Worm (Caenorhabditis elegans) whole organism, late embryonic: ENCODE results near the gene spr-1.

Experiments
- C08G9.2 ChIP-seq: sonication (generic microtip); optimal IDR thresholded peaks from 2 replicates; lab custom pipeline; 2016; ENCODE audit warnings: mild to moderate bottlenecking, missing genetic modification characterization, moderate library complexity, missing compliant biosample characterization
- F13H6.1 ChIP-seq: sonication (generic microtip); optimal IDR thresholded peaks from 2 replicates; lab custom pipeline; 2016; ENCODE audit warnings: missing genetic modification characterization, missing compliant biosample characterization
- K02D7.2 ChIP-seq: sonication (generic microtip); optimal IDR thresholded peaks from 2 replicates; lab custom pipeline; 2017; ENCODE audit warnings: mild to moderate bottlenecking, missing genetic modification characterization, missing compliant biosample characterization
- K09A11.1 ChIP-seq: sonication (generic microtip); optimal IDR thresholded peaks from 2 replicates; lab custom pipeline; 2017; ENCODE audit warnings: antibody characterized with exemption, mild to moderate bottlenecking, missing genetic modification characterization, missing compliant biosample characterization; ENCODE audit not compliant: insufficient read depth
- ama-1 ChIP-seq: fragments of 150-350 bp; optimal IDR thresholded peaks from 2 replicates; lab custom pipeline; 2014
- ceh-18 ChIP-seq: sonication (generic microtip); optimal IDR thresholded peaks from 2 replicates; lab custom pipeline; 2016; ENCODE audit warnings: missing genetic modification characterization, missing compliant biosample characterization
- ceh-19 ChIP-seq: fragments of 200-800 bp; sonication (Bioruptor generic); optimal IDR thresholded peaks from 2 replicates; lab custom pipeline; 2018; ENCODE audit warnings: mild to moderate bottlenecking, missing genetic modification characterization, missing compliant biosample characterization
- ceh-22 ChIP-seq: sonication (generic microtip); optimal IDR thresholded peaks from 2 replicates; lab custom pipeline; 2017; ENCODE audit warnings: missing biosample characterization, missing genetic modification characterization
- ceh-24 ChIP-seq: sonication (generic microtip); optimal IDR thresholded peaks from 2 replicates; lab custom pipeline; 2016; ENCODE audit warnings: mild to moderate bottlenecking, missing genetic modification characterization, missing compliant biosample characterization
- ceh-30 ChIP-seq: fragments of 150-350 bp; optimal IDR thresholded peaks from 2 replicates; lab custom pipeline; 2014; ENCODE audit warnings: missing biosample characterization, missing genetic modification characterization
- ceh-34 ChIP-seq: sonication (generic microtip); optimal IDR thresholded peaks from 2 replicates; lab custom pipeline; 2016; ENCODE audit warnings: mild to moderate bottlenecking, missing genetic modification characterization, missing compliant biosample characterization
- ceh-45 ChIP-seq: fragments of 200-800 bp; sonication (Bioruptor generic); IDR thresholded peaks from 2 replicates; pipeline ENCODE4 v1.3.6; 2022; ENCODE audit warnings: missing genetic modification reagents, missing genetic modification characterization, missing compliant biosample characterization
- ceh-48 ChIP-seq: sonication (generic microtip); optimal IDR thresholded peaks from 2 replicates; lab custom pipeline; 2016; ENCODE audit warnings: missing genetic modification characterization, inconsistent platforms, missing compliant biosample characterization
- ceh-9 ChIP-seq: sonication (generic microtip); optimal IDR thresholded peaks from 2 replicates; lab custom pipeline; 2016; ENCODE audit warnings: mild to moderate bottlenecking, missing genetic modification characterization, inconsistent platforms, missing compliant biosample characterization
- dmd-4 ChIP-seq: sonication (generic microtip); optimal IDR thresholded peaks from 2 replicates; lab custom pipeline; 2016; ENCODE audit warnings: borderline replicate concordance, missing genetic modification characterization, missing compliant biosample characterization
- dve-1 ChIP-seq: sonication (generic microtip); optimal IDR thresholded peaks from 2 replicates; lab custom pipeline; 2017; ENCODE audit warnings: antibody characterized with exemption, mild to moderate bottlenecking, missing genetic modification characterization, missing compliant biosample characterization
- elt-2 ChIP-seq: sonication (generic microtip); optimal IDR thresholded peaks from 2 replicates; lab custom pipeline; 2016; ENCODE audit warnings: missing genetic modification reagents, missing genetic modification characterization, missing compliant biosample characterization
- elt-4 ChIP-seq: sonication (generic microtip); optimal IDR thresholded peaks from 2 replicates; lab custom pipeline; 2016; ENCODE audit warnings: missing genetic modification characterization, missing compliant biosample characterization
- ets-4 ChIP-seq: sonication (generic microtip); optimal IDR thresholded peaks from 2 replicates; lab custom pipeline; 2016; ENCODE audit warnings: missing genetic modification characterization, missing compliant biosample characterization
- eyg-1 ChIP-seq: sonication (generic microtip); optimal IDR thresholded peaks from 2 replicates; lab custom pipeline; 2016; ENCODE audit warnings: missing genotype, missing genetic modification characterization, missing compliant biosample characterization
- fax-1 ChIP-seq: sonication (generic microtip); optimal IDR thresholded peaks from 2 replicates; lab custom pipeline; 2016; ENCODE audit warnings: missing genotype, missing genetic modification characterization, missing compliant biosample characterization
- hlh-13 ChIP-seq: fragments of 200-800 bp; sonication (Bioruptor generic); optimal IDR thresholded peaks from 2 replicates; lab custom pipeline; 2018; ENCODE audit warnings: mild to moderate bottlenecking, missing genetic modification characterization, missing compliant biosample characterization
- hlh-15 ChIP-seq: sonication (generic microtip); optimal IDR thresholded peaks from 2 replicates; lab custom pipeline; 2016; ENCODE audit warnings: missing genetic modification characterization, missing compliant biosample characterization
- hlh-30 ChIP-seq: sonication (generic microtip); optimal IDR thresholded peaks from 2 replicates; lab custom pipeline; 2017; ENCODE audit warnings: antibody characterized with exemption, missing genetic modification characterization, missing compliant biosample characterization; ENCODE audit not compliant: insufficient read depth
- hlh-8 ChIP-seq: sonication (generic microtip); optimal IDR thresholded peaks from 2 replicates; lab custom pipeline; 2016; ENCODE audit warnings: missing genotype, missing genetic modification characterization, missing compliant biosample characterization
- lim-6 ChIP-seq: sonication (generic microtip); optimal IDR thresholded peaks from 2 replicates; lab custom pipeline; 2016; ENCODE audit warnings: missing genetic modification characterization, missing compliant biosample characterization
- madf-2 ChIP-seq: sonication (generic microtip); optimal IDR thresholded peaks from 2 replicates; lab custom pipeline; 2017; ENCODE audit warnings: missing genetic modification characterization, missing compliant biosample characterization
- mec-3 ChIP-seq: sonication (generic microtip); optimal IDR thresholded peaks from 2 replicates; lab custom pipeline; 2016; ENCODE audit warnings: borderline replicate concordance, missing genetic modification characterization, missing compliant biosample characterization
- nfya-1 ChIP-seq: sonication (generic microtip); optimal IDR thresholded peaks from 2 replicates; lab custom pipeline; 2017; ENCODE audit warnings: missing genetic modification characterization, mild to moderate bottlenecking, missing compliant biosample characterization, antibody characterized with exemption, moderate library complexity
- nhr-11 ChIP-seq: fragments of 150-350 bp; optimal IDR thresholded peaks from 2 replicates; lab custom pipeline; 2014; ENCODE audit warnings: missing biosample characterization, missing genetic modification characterization
- npax-4 ChIP-seq: sonication (generic microtip); optimal IDR thresholded peaks from 2 replicates; lab custom pipeline; 2016; ENCODE audit warnings: missing genetic modification characterization, missing compliant biosample characterization
- odd-2 ChIP-seq: sonication (generic microtip); optimal IDR thresholded peaks from 2 replicates; lab custom pipeline; 2017; ENCODE audit warnings: antibody characterized with exemption, mild to moderate bottlenecking, missing genetic modification characterization, missing compliant biosample characterization
- pat-9 ChIP-seq: fragments of 200-800 bp; sonication (Bioruptor generic); optimal IDR thresholded peaks from 2 replicates; lab custom pipeline; 2018; ENCODE audit warnings: mild to moderate bottlenecking, missing genetic modification characterization, moderate library complexity, missing compliant biosample characterization
- pha-4 ChIP-seq: fragments of 150-350 bp; optimal IDR thresholded peaks from 2 replicates; lab custom pipeline; 2018; ENCODE audit warnings: missing biosample characterization, missing genetic modification reagents, missing genetic modification characterization
- rnt-1 ChIP-seq: sonication (generic microtip); optimal IDR thresholded peaks from 2 replicates; lab custom pipeline; 2016; ENCODE audit warnings: missing genetic modification characterization, missing compliant biosample characterization
- sox-2 ChIP-seq: fragments of 200-800 bp; sonication (Bioruptor generic); IDR thresholded peaks from 2 replicates; pipeline ENCODE4 v1.3.6; 2022; ENCODE audit warnings: missing genetic modification reagents, missing genetic modification characterization, missing compliant biosample characterization
- sox-4 ChIP-seq: sonication (generic microtip); optimal IDR thresholded peaks from 2 replicates; lab custom pipeline; 2017; ENCODE audit warnings: mild to moderate bottlenecking, missing genetic modification characterization, inconsistent platforms, missing compliant biosample characterization
- syd-9 ChIP-seq: sonication (generic microtip); optimal IDR thresholded peaks from 2 replicates; lab custom pipeline; 2016; ENCODE audit warnings: mild to moderate bottlenecking, missing genetic modification characterization, moderate library complexity, missing compliant biosample characterization
- tbx-2 ChIP-seq: sonication (generic microtip); optimal IDR thresholded peaks from 2 replicates; lab custom pipeline; 2016; ENCODE audit warnings: missing genetic modification characterization, missing compliant biosample characterization
- tbx-7 ChIP-seq: sonication (generic microtip); optimal IDR thresholded peaks from 2 replicates; lab custom pipeline; 2016; ENCODE audit warnings: missing genotype, missing genetic modification characterization, missing compliant biosample characterization
- unc-55 ChIP-seq: sonication (generic microtip); optimal IDR thresholded peaks from 2 replicates; lab custom pipeline; 2017; ENCODE audit warnings: missing biosample characterization, missing genetic modification reagents, missing genetic modification characterization

The spr-1 gene

DNA sequence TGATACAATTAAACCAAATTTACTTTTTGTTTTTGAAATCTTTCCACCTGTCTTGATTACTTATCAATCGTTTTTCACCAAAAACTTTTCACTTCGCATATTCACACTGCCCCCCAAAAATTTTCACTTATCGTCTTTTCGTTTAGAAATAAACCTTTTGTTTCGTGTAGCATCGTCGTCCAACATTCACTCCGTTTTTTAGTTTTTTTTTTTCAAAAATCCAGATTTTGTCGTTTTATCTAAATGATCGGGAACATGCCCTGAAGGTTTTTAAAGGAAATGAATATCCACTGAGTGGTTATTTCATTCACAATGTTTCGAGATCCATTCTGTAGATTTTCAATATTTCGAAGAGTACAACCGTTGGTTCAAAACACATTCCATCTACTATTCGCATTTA, 11.2 kb downstream of the spr-1 start, which contains the start of gene D1014.7:
TSS of gene D1014.7 (plus strand) at position 301 of the 400 bp plus-strand sequence.
- no peak for TF ChIP-seq ceh-34 (tag; lab: Kevin White, UChicago)
- TF ChIP-seq tbx-2, result no peak
- TF ChIP-seq K09A11.1 (tag; lab: Kevin White, UChicago), result no peak
- TF ChIP-seq unc-55 (GFP tag; lab: Kevin White, UChicago), result no peak
- TF ChIP-seq ama-1 (lab: Kevin White, UChicago), result no peak
- no peak for TF ChIP-seq odd-2 (tag; lab: Kevin White, UChicago)
- no peak for TF ChIP-seq ceh-22 (tag; lab: Kevin White, UChicago)
- no peak for TF ChIP-seq sox-4
- no peak for TF ChIP-seq pat-9 (tag; lab: Kevin White, UChicago)
- no peak for TF ChIP-seq hlh-15 (tag; lab: Kevin White, UChicago)
- no peak for TF ChIP-seq dve-1 (tag; lab: Kevin White, UChicago)
- TF ChIP-seq ceh-19, result no peak
- TF ChIP-seq sox-2, result no peak
- TF ChIP-seq hlh-8 (tag; lab: Kevin White, UChicago), result no peak
- TF ChIP-seq F13H6.1 (tag; lab: Kevin White, UChicago), result no peak
- no peak for TF ChIP-seq tbx-7 (tag; lab: Kevin White, UChicago)
- TF ChIP-seq mec-3 (tag; lab: Kevin White, UChicago), result no peak
- no peak for TF ChIP-seq hlh-13 (GFP tag; lab: Kevin White, UChicago)
- TF ChIP-seq ceh-24 (tag; lab: Kevin White, UChicago), result no peak
- no peak for TF ChIP-seq ceh-30 (tag; lab: Kevin White, UChicago)

DNA sequence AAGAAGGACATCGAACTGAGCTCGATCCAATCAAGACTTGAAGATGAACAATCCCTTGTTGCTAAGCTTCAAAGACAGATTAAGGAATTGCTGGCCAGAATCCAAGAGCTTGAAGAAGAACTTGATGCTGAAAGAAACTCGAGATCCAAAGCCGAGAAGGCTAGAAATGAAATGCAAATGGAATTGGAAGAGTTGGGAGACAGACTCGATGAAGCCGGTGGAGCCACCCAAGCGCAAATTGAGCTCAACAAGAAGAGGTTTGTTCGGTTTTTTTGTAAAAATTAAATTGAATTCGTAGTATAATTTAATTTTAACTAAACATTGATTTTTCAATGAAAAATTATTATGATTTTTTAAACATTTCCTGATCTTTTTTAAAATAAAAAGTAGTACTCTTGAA, 14.6 kb downstream of the spr-1 start:
- TF ChIP-seq tbx-7 (tag; lab: Kevin White, UChicago) (no peak), dve-1 (tag; lab: Kevin White, UChicago) (no peak), sox-4 (no peak), hlh-15 (tag; lab: Kevin White, UChicago) (no peak), ceh-48 (tag; lab: Kevin White, UChicago) (no peak)

DNA sequence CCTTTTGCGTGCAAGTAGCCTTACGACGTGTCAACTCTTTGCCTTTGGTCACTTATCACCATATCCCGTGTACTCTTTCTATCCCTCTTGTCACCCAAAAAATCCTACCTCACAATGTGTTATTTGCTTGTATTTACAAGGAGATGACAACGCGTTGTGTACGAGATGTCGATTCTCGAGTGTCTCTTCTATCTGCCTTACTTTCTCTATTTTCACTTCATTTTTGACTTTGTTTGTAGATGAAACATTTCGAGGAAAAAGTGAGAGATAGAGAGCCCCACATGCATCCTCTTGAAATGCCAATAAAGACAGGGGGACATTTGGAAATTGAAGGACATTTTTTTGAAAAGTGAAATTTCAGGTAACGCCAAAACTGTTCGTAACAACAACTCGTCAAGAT, 18.3 kb downstream of the spr-1 start:
- TF ChIP-seq hlh-15 (tag; lab: Kevin White, UChicago) (no peak), K02D7.2 (no peak), fax-1 (no peak), pha-4 (tag; lab: Kevin White, UChicago) (no peak), odd-2 (tag; lab: Kevin White, UChicago) (no peak), ets-4 (no peak), madf-2 (no peak), ceh-18 (tag; lab: Kevin White, UChicago) (no peak), dmd-4 (no peak), ceh-9 (tag; lab: Kevin White, UChicago) (no peak), C08G9.2 (no peak), npax-4 (tag; lab: Kevin White, UChicago) (no peak)

DNA sequence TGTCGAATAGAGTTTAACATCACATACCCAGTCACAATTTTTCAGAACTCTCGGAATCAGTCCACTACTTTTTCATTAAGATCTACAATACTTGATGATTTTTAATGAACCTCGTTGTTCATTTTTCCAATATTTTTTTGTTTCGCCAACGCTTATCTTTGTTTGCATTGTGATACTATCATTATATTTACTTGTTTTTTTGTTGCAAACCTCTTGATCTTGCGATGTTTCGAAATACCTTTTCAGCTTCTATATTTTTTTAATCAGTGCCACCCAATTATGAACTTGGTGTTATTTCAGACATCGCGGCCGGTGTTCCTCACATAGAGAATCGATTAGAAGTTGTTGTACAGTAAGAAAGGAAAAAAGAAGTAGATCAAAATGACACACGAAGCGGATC, 20.5 kb downstream of the spr-1 start, which contains the start of gene myo-5:
TSS of gene myo-5 (plus strand) at position 301 of the 400 bp plus-strand sequence.
- TF ChIP-seq ceh-45 (GFP tag; lab: Robert Waterston, UW), result no peak
- TF ChIP-seq tbx-2, result no peak
- no peak for TF ChIP-seq elt-2 (tag; lab: Kevin White, UChicago)
- no peak for TF ChIP-seq rnt-1 (tag; lab: Kevin White, UChicago)
- TF ChIP-seq syd-9 (tag; lab: Kevin White, UChicago), result no peak
- TF ChIP-seq ceh-24 (tag; lab: Kevin White, UChicago), result no peak
- TF ChIP-seq nhr-11, result no peak
- TF ChIP-seq K02D7.2, result no peak
- no peak for TF ChIP-seq nfya-1 (tag; lab: Kevin White, UChicago)
- TF ChIP-seq ceh-34 (tag; lab: Kevin White, UChicago), result no peak
- no peak for TF ChIP-seq odd-2 (tag; lab: Kevin White, UChicago)
- no peak for TF ChIP-seq ceh-18 (tag; lab: Kevin White, UChicago)
- TF ChIP-seq lim-6, result no peak
- no peak for TF ChIP-seq hlh-30 (tag; lab: Kevin White, UChicago)
- TF ChIP-seq dve-1 (tag; lab: Kevin White, UChicago), result no peak
- TF ChIP-seq eyg-1 (tag; lab: Kevin White, UChicago), result no peak
- TF ChIP-seq ceh-30 (tag; lab: Kevin White, UChicago), result no peak
- TF ChIP-seq elt-4, result no peak
- TF ChIP-seq ceh-19, result no peak
